Worm (Caenorhabditis elegans): ENCODE measurements around the gene nca-2.

The nca-2 gene

DNA sequence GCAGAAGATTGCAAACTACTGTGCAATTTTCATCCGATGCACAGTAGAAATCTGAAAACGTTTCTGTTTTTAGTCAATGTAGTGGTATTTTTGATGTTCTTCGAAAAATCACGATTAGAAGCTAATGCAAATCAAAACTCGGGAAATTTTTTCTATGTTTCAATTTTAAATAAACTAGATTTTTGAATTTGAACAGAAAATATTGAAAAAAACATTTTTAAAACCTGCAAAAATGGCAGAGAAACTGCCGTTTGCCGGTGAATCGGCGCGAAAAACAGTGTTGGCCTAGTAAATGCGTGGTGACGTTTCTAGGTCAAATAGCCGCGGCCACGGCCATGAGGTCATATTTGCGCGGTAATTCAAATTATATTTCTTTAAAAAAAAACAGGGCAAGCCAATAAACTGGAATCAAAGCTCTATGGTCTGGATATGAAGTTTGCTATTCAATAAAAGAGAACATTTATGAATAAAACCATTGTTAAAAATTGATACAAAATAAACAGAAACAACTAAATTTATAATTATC is 35.2 kb upstream of the nca-2 start, which contains the start of gene set-2 (continued):
- TF ChIP-seq hsf-1 (GFP tag; IDR thresholded peaks at IDR 0.05) (0 out of 2 replicates have a peak, but pooled peaks have one; percentile 19), aptf-3 (GFP tag; IDR thresholded peaks at IDR 0.05) (no peak), egl-18 (GFP tag; IDR thresholded peaks at IDR 0.05) (no peak), egl-44 (GFP tag; IDR thresholded peaks at IDR 0.05) (peak; percentile 69; the same call in 1 of the 2 replicates), ztf-22 (GFP tag; optimal IDR thresholded peaks at IDR 0.05) (no peak), attf-5 (GFP tag; optimal IDR thresholded peaks at IDR 0.05) (peak; percentile 91), Y53G8AR.9 (GFP tag; conservative IDR thresholded peaks at IDR 0.05) (peak; percentile 51; the same call in 1 of the 2 replicates), nhr-179 (tag; optimal IDR thresholded peaks at IDR 0.05) (no peak), lin-35 (GFP tag; optimal IDR thresholded peaks at IDR 0.05) (peak; percentile 29 to 89 (median 79)), cebp-2 (GFP tag; IDR thresholded peaks at IDR 0.05) (no peak), tlf-1 (GFP tag; optimal IDR thresholded peaks at IDR 0.05) (peak; percentile 77), ztf-6 (GFP tag; IDR thresholded peaks at IDR 0.05) (no peak), him-1 (tag; optimal IDR thresholded peaks at IDR 0.05) (peak; percentile 3), sea-2 (GFP tag; IDR thresholded peaks at IDR 0.05) (no peak), B0019.2 (GFP tag; conservative IDR thresholded peaks at IDR 0.05) (peak; percentile 72), sptf-2 (GFP tag; optimal IDR thresholded peaks at IDR 0.05) (peak; percentile 84), rec-8 (tag; optimal IDR thresholded peaks at IDR 0.05) (peak; percentile 52 to 80), nhr-120 (GFP tag; IDR thresholded peaks at IDR 0.05) (no peak), snpc-4 (GFP tag; optimal IDR thresholded peaks at IDR 0.05) (peak; percentile 16), snpc-4 (tag; optimal IDR thresholded peaks at IDR 0.05) (peak in 1 of 4 experiments; percentile 37), let-526 (GFP tag; IDR thresholded peaks at IDR 0.05) (peak; percentile 86), efl-1 (GFP tag; optimal IDR thresholded peaks at IDR 0.05) (peak; percentile 92), mcd-1 (GFP tag; IDR thresholded peaks at IDR 0.05) (peak; percentile 83), chd-7 (tag; optimal IDR thresholded peaks at IDR 0.05) (peak; percentile 19), Y67H2A.10 (GFP tag; conservative IDR thresholded peaks at IDR 0.05) (peak; percentile 45; the same call in 1 of the 2 replicates), F49E8.2 (tag; optimal IDR thresholded peaks at IDR 0.05; ENCODE audit: insufficient read depth) (no peak), F10E7.11 (tag; optimal IDR thresholded peaks at IDR 0.05) (peak; percentile 38), aptf-2 (GFP tag; conservative IDR thresholded peaks at IDR 0.05) (0 out of 2 replicates have a peak, but pooled peaks have one; percentile 41), Y53F4B.3 (GFP tag; IDR thresholded peaks at IDR 0.05) (no peak), ets-4 (GFP tag; optimal IDR thresholded peaks at IDR 0.05) (no peak), cebp-1 (GFP tag; IDR thresholded peaks at IDR 0.05) (no peak), cebp-1 (tag; optimal IDR thresholded peaks at IDR 0.05) (peak; percentile 67), hrde-1 (tag; optimal IDR thresholded peaks at IDR 0.05; ENCODE audit: borderline replicate concordance) (peak; percentile 45), Y56A3A.18 (GFP tag; IDR thresholded peaks at IDR 0.05) (no peak), ceh-40 (GFP tag; IDR thresholded peaks at IDR 0.05) (peak; percentile 54; the same call in 1 of the 2 replicates), D2030.7 (GFP tag; IDR thresholded peaks at IDR 0.05) (peak; percentile 80), rpc-1 (optimal IDR thresholded peaks at IDR 0.05) (no peak), rpc-1 (tag; optimal IDR thresholded peaks at IDR 0.05) (no peak), mel-28 (tag; optimal IDR thresholded peaks at IDR 0.05; ENCODE audit: borderline replicate concordance) (no peak), hlh-26 (GFP tag; conservative IDR thresholded peaks at IDR 0.05) (no peak), ceh-100 (GFP tag; IDR thresholded peaks at IDR 0.05) (peak; percentile 50), T07F8.4 (tag; optimal IDR thresholded peaks at IDR 0.05) (no peak), C06A6.2 (GFP tag; conservative IDR thresholded peaks at IDR 0.05) (no peak), ztf-18 (tag; optimal IDR thresholded peaks at IDR 0.05) (peak; percentile 74), lin-26 (GFP tag; IDR thresholded peaks at IDR 0.05) (0 out of 2 replicates have a peak, but pooled peaks have one; percentile 39), hmg-1.2 (GFP tag; IDR thresholded peaks at IDR 0.05) (peak; percentile 48), C17E4.6 (GFP tag; IDR thresholded peaks at IDR 0.05) (peak; percentile 59; the same call in 1 of the 2 replicates), attf-3 (GFP tag; conservative IDR thresholded peaks at IDR 0.05) (peak; percentile 66)
